Worm (Caenorhabditis elegans): ENCODE data around the gene C13A2.3.

- TF ChIP-seq W03F9.2 (tag; optimal IDR thresholded peaks at IDR 0.05): no peak
- TF ChIP-seq him-1 (tag; optimal IDR thresholded peaks at IDR 0.05): no peak
These were observed 48.7 kb downstream of the C13A2.3 start, which contains the start of gene F10G2.2 for ce11 chrV:7330868-7331267.

Measured in whole organism, L4/young adult.